Worm (Caenorhabditis elegans) whole organism, late embryonic: Measurements from ENCODE around the gene K09H11.11.

Experiments
- C08G9.2 ChIP-seq: sonication (generic microtip); optimal IDR thresholded peaks from 2 replicates; lab custom pipeline; 2016; ENCODE audit warnings: mild to moderate bottlenecking, missing genetic modification characterization, moderate library complexity, missing compliant biosample characterization
- C38D4.7 ChIP-seq: fragments of 200-800 bp; sonication (Bioruptor generic); optimal IDR thresholded peaks from 2 replicates; lab custom pipeline; 2018; ENCODE audit warnings: mild to moderate bottlenecking, missing genetic modification characterization, moderate library complexity, missing compliant biosample characterization
- T23F11.4 ChIP-seq: fragments of 200-800 bp; sonication (Bioruptor generic); optimal IDR thresholded peaks from 2 replicates; lab custom pipeline; 2018; ENCODE audit warnings: mild to moderate bottlenecking, missing genetic modification characterization, missing compliant biosample characterization
- Y22D7AL.16 ChIP-seq: sonication (generic microtip); optimal IDR thresholded peaks from 2 replicates; lab custom pipeline; 2016; ENCODE audit warnings: missing genetic modification characterization, missing compliant biosample characterization
- ahr-1 ChIP-seq: sonication (generic microtip); optimal IDR thresholded peaks from 2 replicates; lab custom pipeline; 2016; ENCODE audit warnings: missing genetic modification characterization, missing compliant biosample characterization
- ceh-14 ChIP-seq: sonication (generic microtip); optimal IDR thresholded peaks from 2 replicates; lab custom pipeline; 2016; ENCODE audit warnings: missing genotype, missing genetic modification characterization, missing compliant biosample characterization
- ceh-19 ChIP-seq: fragments of 200-800 bp; sonication (Bioruptor generic); optimal IDR thresholded peaks from 2 replicates; lab custom pipeline; 2018; ENCODE audit warnings: mild to moderate bottlenecking, missing genetic modification characterization, missing compliant biosample characterization
- ceh-2 ChIP-seq: sonication (generic microtip); optimal IDR thresholded peaks from 2 replicates; lab custom pipeline; 2016; ENCODE audit warnings: missing genotype, missing genetic modification characterization, missing compliant biosample characterization
- ceh-22 ChIP-seq: sonication (generic microtip); optimal IDR thresholded peaks from 2 replicates; lab custom pipeline; 2017; ENCODE audit warnings: missing biosample characterization, missing genetic modification characterization
- ceh-30 ChIP-seq: fragments of 150-350 bp; optimal IDR thresholded peaks from 2 replicates; lab custom pipeline; 2014; ENCODE audit warnings: missing biosample characterization, missing genetic modification characterization
- ceh-34 ChIP-seq: sonication (generic microtip); optimal IDR thresholded peaks from 2 replicates; lab custom pipeline; 2016; ENCODE audit warnings: mild to moderate bottlenecking, missing genetic modification characterization, missing compliant biosample characterization
- ceh-6 ChIP-seq: fragments of 200-800 bp; sonication (Bioruptor generic); optimal IDR thresholded peaks from 2 replicates; lab custom pipeline; 2018; ENCODE audit warnings: mild to moderate bottlenecking, missing genetic modification characterization, missing compliant biosample characterization
- ceh-9 ChIP-seq: sonication (generic microtip); optimal IDR thresholded peaks from 2 replicates; lab custom pipeline; 2016; ENCODE audit warnings: mild to moderate bottlenecking, missing genetic modification characterization, inconsistent platforms, missing compliant biosample characterization
- che-1 ChIP-seq: sonication (generic microtip); optimal IDR thresholded peaks from 2 replicates; lab custom pipeline; 2016; ENCODE audit warnings: mild to moderate bottlenecking, missing genetic modification characterization, missing compliant biosample characterization
- dmd-4 ChIP-seq: sonication (generic microtip); optimal IDR thresholded peaks from 2 replicates; lab custom pipeline; 2016; ENCODE audit warnings: borderline replicate concordance, missing genetic modification characterization, missing compliant biosample characterization
- elt-4 ChIP-seq: sonication (generic microtip); optimal IDR thresholded peaks from 2 replicates; lab custom pipeline; 2016; ENCODE audit warnings: missing genetic modification characterization, missing compliant biosample characterization
- ets-4 ChIP-seq: sonication (generic microtip); optimal IDR thresholded peaks from 2 replicates; lab custom pipeline; 2016; ENCODE audit warnings: missing genetic modification characterization, missing compliant biosample characterization
- eyg-1 ChIP-seq: sonication (generic microtip); optimal IDR thresholded peaks from 2 replicates; lab custom pipeline; 2016; ENCODE audit warnings: missing genotype, missing genetic modification characterization, missing compliant biosample characterization
- fax-1 ChIP-seq: sonication (generic microtip); optimal IDR thresholded peaks from 2 replicates; lab custom pipeline; 2016; ENCODE audit warnings: missing genotype, missing genetic modification characterization, missing compliant biosample characterization
- gmeb-2 ChIP-seq: sonication (generic microtip); optimal IDR thresholded peaks from 2 replicates; lab custom pipeline; 2016; ENCODE audit warnings: missing genetic modification characterization, inconsistent platforms, missing compliant biosample characterization
- hlh-13 ChIP-seq: fragments of 200-800 bp; sonication (Bioruptor generic); optimal IDR thresholded peaks from 2 replicates; lab custom pipeline; 2018; ENCODE audit warnings: mild to moderate bottlenecking, missing genetic modification characterization, missing compliant biosample characterization
- hlh-30 ChIP-seq: sonication (generic microtip); optimal IDR thresholded peaks from 2 replicates; lab custom pipeline; 2017; ENCODE audit warnings: antibody characterized with exemption, missing genetic modification characterization, missing compliant biosample characterization; ENCODE audit not compliant: insufficient read depth
- lim-6 ChIP-seq: sonication (generic microtip); optimal IDR thresholded peaks from 2 replicates; lab custom pipeline; 2016; ENCODE audit warnings: missing genetic modification characterization, missing compliant biosample characterization
- mec-3 ChIP-seq: sonication (generic microtip); optimal IDR thresholded peaks from 2 replicates; lab custom pipeline; 2016; ENCODE audit warnings: borderline replicate concordance, missing genetic modification characterization, missing compliant biosample characterization
- nhr-232 ChIP-seq: sonication (generic microtip); optimal IDR thresholded peaks from 2 replicates; lab custom pipeline; 2016; ENCODE audit warnings: missing genetic modification characterization, missing compliant biosample characterization
- odd-2 ChIP-seq: sonication (generic microtip); optimal IDR thresholded peaks from 2 replicates; lab custom pipeline; 2017; ENCODE audit warnings: antibody characterized with exemption, mild to moderate bottlenecking, missing genetic modification characterization, missing compliant biosample characterization
- pag-3 ChIP-seq: sonication (generic microtip); optimal IDR thresholded peaks from 2 replicates; lab custom pipeline; 2016; ENCODE audit warnings: missing compliant biosample characterization, missing genetic modification characterization, borderline replicate concordance
- pax-1 ChIP-seq: fragments of 150-350 bp; optimal IDR thresholded peaks from 2 replicates; lab custom pipeline; 2014; ENCODE audit warnings: missing biosample characterization, missing genetic modification characterization
- pha-2 ChIP-seq: sonication (generic microtip); optimal IDR thresholded peaks from 2 replicates; lab custom pipeline; 2017; ENCODE audit warnings: mild to moderate bottlenecking, missing genetic modification characterization, missing compliant biosample characterization
- ref-2 ChIP-seq: sonication (generic microtip); optimal IDR thresholded peaks from 2 replicates; lab custom pipeline; 2016; ENCODE audit warnings: missing genetic modification characterization, missing compliant biosample characterization
- rnt-1 ChIP-seq: sonication (generic microtip); optimal IDR thresholded peaks from 2 replicates; lab custom pipeline; 2016; ENCODE audit warnings: missing genetic modification characterization, missing compliant biosample characterization
- sdc-2 ChIP-seq: sonication (generic microtip); optimal IDR thresholded peaks from 2 replicates; lab custom pipeline; 2016; ENCODE audit warnings: missing genotype, missing genetic modification characterization, missing compliant biosample characterization
- sox-2 ChIP-seq: fragments of 200-800 bp; sonication (Bioruptor generic); IDR thresholded peaks from 2 replicates; pipeline ENCODE4 v1.3.6; 2022; ENCODE audit warnings: missing genetic modification reagents, missing genetic modification characterization, missing compliant biosample characterization
- sox-4 ChIP-seq: sonication (generic microtip); optimal IDR thresholded peaks from 2 replicates; lab custom pipeline; 2017; ENCODE audit warnings: mild to moderate bottlenecking, missing genetic modification characterization, inconsistent platforms, missing compliant biosample characterization
- syd-9 ChIP-seq: sonication (generic microtip); optimal IDR thresholded peaks from 2 replicates; lab custom pipeline; 2016; ENCODE audit warnings: mild to moderate bottlenecking, missing genetic modification characterization, moderate library complexity, missing compliant biosample characterization
- ttx-3 ChIP-seq: sonication (generic microtip); optimal IDR thresholded peaks from 2 replicates; lab custom pipeline; 2016; ENCODE audit warnings: missing genetic modification reagents, missing genetic modification characterization, missing compliant biosample characterization
- unc-42 ChIP-seq: sonication (generic microtip); optimal IDR thresholded peaks from 2 replicates; lab custom pipeline; 2016; ENCODE audit warnings: missing genotype, missing genetic modification characterization, missing compliant biosample characterization
- unc-86 ChIP-seq: sonication (generic microtip); optimal IDR thresholded peaks from 2 replicates; lab custom pipeline; 2016; ENCODE audit warnings: missing genetic modification characterization, missing compliant biosample characterization
- zip-5 ChIP-seq: sonication (generic microtip); optimal IDR thresholded peaks from 2 replicates; lab custom pipeline; 2016; ENCODE audit warnings: missing genetic modification characterization, missing compliant biosample characterization
- ztf-16 ChIP-seq: sonication (generic microtip); optimal IDR thresholded peaks from 2 replicates; lab custom pipeline; 2017; ENCODE audit warnings: missing genetic modification characterization, missing compliant biosample characterization

The K09H11.11 gene

DNA sequence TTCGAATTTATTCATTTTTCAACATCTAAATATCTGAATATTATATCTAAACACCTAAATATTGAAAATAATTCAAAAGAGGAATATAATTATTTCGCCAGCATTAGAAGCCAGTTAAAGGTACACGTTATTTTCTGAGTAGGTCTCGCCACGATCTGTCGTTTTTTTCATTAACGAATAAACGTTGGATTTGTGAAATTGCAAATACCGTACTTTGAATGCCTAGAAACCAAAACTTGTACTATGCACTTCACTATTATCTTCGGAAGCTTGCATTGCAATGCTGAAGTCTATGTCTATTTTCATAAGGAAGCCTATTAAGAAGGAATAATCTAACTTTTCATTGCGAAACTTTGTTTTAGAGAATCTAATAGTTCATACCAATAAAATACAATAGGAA, 17.4 kb upstream of the K09H11.11 start:
- TF ChIP-seq ttx-3 (no peak), ceh-30 (tag; lab: Kevin White, UChicago) (no peak), che-1 (tag; lab: Kevin White, UChicago) (no peak), rnt-1 (tag; lab: Kevin White, UChicago) (no peak), ceh-19 (GFP tag; lab: Kevin White, UChicago) (no peak), ahr-1 (no peak), ets-4 (tag; lab: Kevin White, UChicago) (no peak), syd-9 (no peak), T23F11.4 (no peak), pag-3 (no peak), nhr-232 (tag; lab: Kevin White, UChicago) (no peak), Y22D7AL.16 (tag; lab: Kevin White, UChicago) (no peak), ztf-16 (tag; lab: Kevin White, UChicago) (no peak)

ce11 chrV:5771627-5772026, 16.6 kb upstream of the K09H11.11 start, which contains the start of gene F44E7.3:
Gene F44E7.3 (plus strand): TSS chrV:5771945.
- no peak for TF ChIP-seq unc-42 (tag; lab: Kevin White, UChicago)
- TF ChIP-seq C38D4.7 (GFP tag; lab: Kevin White, UChicago), result no peak
- no peak for TF ChIP-seq ceh-14 (tag; lab: Kevin White, UChicago)
- TF ChIP-seq fax-1 (tag; lab: Kevin White, UChicago), result no peak
- TF ChIP-seq gmeb-2 (tag; lab: Kevin White, UChicago), result no peak
- no peak for TF ChIP-seq pha-2 (tag; lab: Kevin White, UChicago)
- TF ChIP-seq hlh-30 (tag; lab: Kevin White, UChicago), result no peak
- no peak for TF ChIP-seq ceh-22 (tag; lab: Kevin White, UChicago)
- TF ChIP-seq sox-2, result no peak
- no peak for TF ChIP-seq sox-4 (tag; lab: Kevin White, UChicago)
- no peak for TF ChIP-seq elt-4
- TF ChIP-seq lim-6, result no peak
- TF ChIP-seq zip-5 (tag; lab: Kevin White, UChicago), result no peak
- TF ChIP-seq sdc-2 (tag; lab: Kevin White, UChicago), result no peak
- no peak for TF ChIP-seq ref-2 (tag; lab: Kevin White, UChicago)
- no peak for TF ChIP-seq ceh-6 (GFP tag; lab: Kevin White, UChicago)
- TF ChIP-seq pax-1 (tag; lab: Kevin White, UChicago), result no peak
- no peak for TF ChIP-seq ceh-34 (tag; lab: Kevin White, UChicago)
- no peak for TF ChIP-seq odd-2 (tag; lab: Kevin White, UChicago)
- TF ChIP-seq ceh-2 (tag; lab: Kevin White, UChicago), result no peak
- TF ChIP-seq, all 69 proteins: peak for 0

- no peak for TF ChIP-seq mec-3 (tag; lab: Kevin White, UChicago)
- TF ChIP-seq ceh-9 (tag; lab: Kevin White, UChicago), result no peak
- no peak for TF ChIP-seq ztf-16 (tag; lab: Kevin White, UChicago)
- TF ChIP-seq C08G9.2 (tag; lab: Kevin White, UChicago), result no peak
- TF ChIP-seq hlh-13 (GFP tag; lab: Kevin White, UChicago), result no peak
- no peak for TF ChIP-seq eyg-1 (tag; lab: Kevin White, UChicago)
- no peak for TF ChIP-seq ets-4 (tag; lab: Kevin White, UChicago)
- no peak for TF ChIP-seq dmd-4 (tag; lab: Kevin White, UChicago)
- no peak for TF ChIP-seq ahr-1
- TF ChIP-seq unc-86 (tag; lab: Kevin White, UChicago), result no peak
- no peak for TF ChIP-seq ceh-6 (GFP tag; lab: Kevin White, UChicago)
- no peak for TF ChIP-seq pax-1 (tag; lab: Kevin White, UChicago)
These were observed 14.9 kb upstream of the K09H11.11 start for ce11 chrV:5769999-5770398.
